Worm (Caenorhabditis elegans) whole organism, L3 larva: ENCODE measurements around the gene F32D8.15.

Experiments used
- R02D3.7 ChIP-seq: fragments of 150-350 bp; optimal IDR thresholded peaks from 2 replicates; lab custom pipeline; 2014; ENCODE audit warnings: missing biosample characterization, missing genetic modification characterization
- ZK546.5 ChIP-seq: sonication (generic microtip); optimal IDR thresholded peaks from 2 replicates; lab custom pipeline; 2017; ENCODE audit warnings: missing biosample characterization, missing genetic modification characterization
- ceh-82 ChIP-seq: fragments of 150-350 bp; optimal IDR thresholded peaks from 2 replicates; lab custom pipeline; 2014; ENCODE audit warnings: missing biosample characterization, missing genetic modification characterization
- elt-1 ChIP-seq: fragments of 150-350 bp; optimal IDR thresholded peaks from 2 replicates; lab custom pipeline; 2014; ENCODE audit warnings: missing biosample characterization, missing genetic modification characterization
- jun-1 ChIP-seq: fragments of 150-350 bp; optimal IDR thresholded peaks from 2 replicates; lab custom pipeline; 2014; ENCODE audit warnings: missing biosample characterization, missing genetic modification reagents, missing genetic modification characterization
- lin-39 ChIP-seq: fragments of 150-350 bp; optimal IDR thresholded peaks from 2 replicates; lab custom pipeline; 2018; ENCODE audit warnings: missing biosample characterization, missing genetic modification reagents, missing genetic modification characterization
- nfya-1 ChIP-seq: sonication (generic microtip); optimal IDR thresholded peaks from 2 replicates; lab custom pipeline; 2017; ENCODE audit warnings: missing genetic modification characterization, mild to moderate bottlenecking, missing compliant biosample characterization, antibody characterized with exemption, moderate library complexity; ENCODE audit not compliant: insufficient read depth
- nhr-237 ChIP-seq: fragments of 150-350 bp; optimal IDR thresholded peaks from 2 replicates; lab custom pipeline; 2014; ENCODE audit warnings: missing biosample characterization, missing genetic modification characterization
- nhr-76 ChIP-seq: fragments of 150-350 bp; sonication (generic microtip); optimal IDR thresholded peaks from 5 replicates; lab custom pipeline; 2014; ENCODE audit warnings: missing biosample characterization, missing genetic modification characterization
- skn-1 ChIP-seq: fragments of 150-350 bp; optimal IDR thresholded peaks from 2 replicates; lab custom pipeline; 2014; ENCODE audit warnings: missing biosample characterization, missing genetic modification characterization
- unc-62 ChIP-seq: fragments of 150-350 bp; sonication (generic microtip); optimal IDR thresholded peaks from 4 replicates; lab custom pipeline; 2014; ENCODE audit warnings: missing biosample characterization, missing genetic modification reagents, missing genetic modification characterization
- zag-1 ChIP-seq: fragments of 150-350 bp; optimal IDR thresholded peaks from 2 replicates; lab custom pipeline; 2014; ENCODE audit warnings: missing biosample characterization, missing genetic modification characterization

ce11 chrV:10859048-10859637 is 44.7 kb upstream of the F32D8.15 start:
- TF ChIP-seq ZK546.5, result no peak
- no peak for TF ChIP-seq ceh-82 (tag; lab: Kevin White, UChicago)
- no peak for TF ChIP-seq nhr-76 (tag; lab: Kevin White, UChicago)
- TF ChIP-seq nhr-237 (tag; lab: Kevin White, UChicago), result no peak
- TF ChIP-seq lin-39 (tag; lab: Kevin White, UChicago), result no peak
- no peak for TF ChIP-seq elt-1 (tag; lab: Kevin White, UChicago)
- no peak for TF ChIP-seq zag-1 (tag; lab: Kevin White, UChicago)
- TF ChIP-seq R02D3.7 (tag; lab: Kevin White, UChicago), result no peak
- TF ChIP-seq nfya-1 (tag; lab: Kevin White, UChicago), result no peak
- no peak for TF ChIP-seq jun-1 (tag; lab: Kevin White, UChicago)
- TF ChIP-seq skn-1, result no peak
- no peak for TF ChIP-seq unc-62 (GFP tag; lab: Kevin White, UChicago)
